Worm (Caenorhabditis elegans) whole organism, dauer: ENCODE measurements around the gene phf-14.
"Not testable (repeated sequence)": the region's sequence is repeated elsewhere in the genome, so short reads cannot be mapped to it uniquely, and the experiment has no call there.

Source experiments
- unc-62 ChIP-seq: sonication (generic microtip); optimal IDR thresholded peaks from 2 replicates; lab custom pipeline; 2017; ENCODE audit warnings: missing biosample characterization, missing genetic modification reagents, missing genetic modification characterization

The phf-14 gene

DNA sequence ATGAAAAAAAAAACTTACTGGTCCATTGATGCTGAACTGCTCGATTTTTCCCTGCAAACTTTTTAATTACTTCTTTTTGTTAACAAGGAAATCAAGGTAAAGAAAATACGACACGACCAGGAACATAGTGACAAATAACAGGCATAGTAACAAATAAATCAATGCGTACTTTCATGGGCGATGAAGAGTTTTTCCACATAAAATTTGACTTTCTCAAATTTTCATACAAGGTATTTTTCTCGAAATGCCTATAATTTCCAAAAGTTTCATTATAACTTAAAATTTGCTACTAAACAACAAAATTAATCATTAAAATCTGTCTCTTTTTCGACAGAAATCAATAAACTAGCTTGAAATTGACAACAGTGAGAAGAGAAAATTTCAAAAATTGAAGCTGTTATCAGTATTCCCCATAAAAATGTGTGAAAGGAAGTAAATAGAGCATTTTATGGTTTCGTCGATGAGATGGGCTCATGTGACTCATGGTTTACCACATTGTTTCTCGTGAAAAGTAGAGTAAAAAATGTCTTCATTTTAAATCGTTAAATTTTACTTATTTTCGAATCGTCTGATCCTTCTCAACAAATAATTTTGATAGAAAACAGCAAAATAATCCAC lies 25.7 kb downstream of the phf-14 start, which contains the start of gene fbxa-156:
fbxa-156 (minus strand) TSS at position 51 of the 618 bp plus-strand sequence.
- TF ChIP-seq unc-62 (GFP tag; lab: Kevin White, UChicago), result no peak

- TF ChIP-seq unc-62 (GFP tag; lab: Kevin White, UChicago), result not testable (repeated sequence)
Measured at ce11 chrV:17897646-17898045, 26.5 kb downstream of the phf-14 start, which contains the start of gene C06H5.13. Gene C06H5.13 (minus strand): TSS chrV:17897746.

DNA sequence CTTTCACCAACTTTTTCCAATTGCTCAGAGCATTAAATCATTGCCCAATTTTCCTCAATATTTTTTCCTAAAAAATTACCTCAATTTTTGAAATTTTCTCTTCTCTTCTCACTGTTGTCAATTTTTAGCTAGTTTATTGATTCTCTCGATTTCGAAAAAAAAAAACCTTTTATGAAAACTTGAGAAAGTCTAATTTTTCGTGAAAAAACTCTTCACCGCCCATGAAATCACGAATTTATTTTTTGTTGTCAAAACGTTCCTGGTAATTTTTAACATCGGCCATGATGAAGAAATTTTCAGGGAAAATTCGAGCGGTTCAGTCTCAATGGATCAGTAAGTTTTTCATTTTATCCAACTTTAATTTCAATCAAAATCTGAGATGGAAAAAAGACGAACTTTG lies 28.3 kb downstream of the phf-14 start, which contains the start of gene fbxa-157:
fbxa-157 (plus strand) TSS at position 301 of the 400 bp plus-strand sequence.
- no peak for TF ChIP-seq unc-62 (GFP tag; lab: Kevin White, UChicago)

DNA sequence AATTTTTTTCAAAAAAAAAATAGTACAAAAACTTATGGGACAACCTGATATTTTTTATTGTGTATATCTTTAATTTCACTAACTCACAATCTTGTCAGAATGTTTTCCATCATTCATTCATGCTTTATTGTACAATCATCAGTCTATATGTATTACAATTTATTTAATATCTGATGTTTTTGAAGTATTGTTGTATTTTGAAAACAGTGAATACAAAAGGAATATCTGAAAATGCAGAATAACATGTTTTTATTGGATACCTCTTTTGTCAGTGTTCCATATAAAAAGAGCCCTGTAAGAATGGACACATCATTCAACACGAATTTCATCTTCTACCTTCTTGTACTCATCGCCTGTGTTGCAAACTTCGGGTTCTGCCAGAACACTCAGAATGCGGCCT lies 32.6 kb downstream of the phf-14 start, which contains the start of gene C06H5.14:
C06H5.14 (plus strand) TSS at position 301 of the 400 bp plus-strand sequence.
- not testable (repeated sequence) for TF ChIP-seq unc-62 (GFP tag; lab: Kevin White, UChicago)

- TF ChIP-seq unc-62 (GFP tag; lab: Kevin White, UChicago), result no peak
Measured at ce11 chrV:17905765-17906164, 34.6 kb downstream of the phf-14 start.

DNA sequence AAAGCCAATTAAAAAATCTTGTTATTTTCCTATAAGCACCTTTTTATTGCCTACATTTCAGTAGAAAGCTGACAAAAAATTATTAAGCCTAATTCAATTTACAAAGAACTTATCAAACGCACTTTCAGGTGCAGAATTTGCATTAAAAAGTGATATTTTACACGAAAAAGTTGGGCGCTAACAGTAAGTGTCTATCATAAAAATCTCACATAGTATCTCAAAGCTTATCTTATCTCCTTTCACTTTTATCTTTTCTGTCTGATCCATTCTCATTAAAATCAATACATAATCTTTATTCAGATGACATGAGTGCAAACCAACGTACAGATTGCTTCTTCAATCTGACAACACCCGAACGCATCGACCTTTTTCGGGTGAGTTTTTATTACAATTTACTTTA lies 38.8 kb downstream of the phf-14 start, which contains the start of gene dcar-1:
dcar-1 (plus strand) TSS at position 301 of the 400 bp plus-strand sequence.
- no peak for TF ChIP-seq unc-62 (GFP tag; lab: Kevin White, UChicago)

ce11 chrV:17918726-17919125 lies 47.5 kb downstream of the phf-14 start, which contains the start of gene C06H5.8:
Gene C06H5.8 (plus strand): TSS chrV:17919026.
- no peak for TF ChIP-seq unc-62 (GFP tag; lab: Kevin White, UChicago)

DNA sequence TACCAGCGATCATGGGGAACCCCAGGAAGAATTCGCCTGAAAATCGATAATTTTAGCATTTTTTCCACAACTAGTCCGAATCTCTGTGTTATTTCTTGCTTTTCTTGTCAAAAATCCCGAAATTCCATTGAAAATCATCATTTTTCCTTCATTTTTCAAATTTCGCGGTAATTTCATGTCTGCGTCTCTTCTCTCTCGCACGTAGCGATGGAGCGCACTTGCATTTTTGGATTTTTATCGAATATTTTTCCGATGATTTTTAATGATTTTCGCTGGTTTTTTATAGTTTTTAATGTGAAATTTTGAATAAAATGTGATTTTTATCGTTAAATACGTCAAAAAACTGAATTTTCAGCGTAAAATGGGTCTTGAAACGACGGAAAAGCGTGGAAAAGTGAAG lies 50.2 kb downstream of the phf-14 start, which contains the start of gene E01B7.2:
E01B7.2 (plus strand) TSS at position 350 of the 400 bp plus-strand sequence.
- no peak for TF ChIP-seq unc-62 (GFP tag; lab: Kevin White, UChicago)

ce11 chrV:17924095-17925000 lies 53.2 kb downstream of the phf-14 start, which contains the start of gene usp-50:
Gene usp-50 (plus strand): TSS chrV:17924916.
- TF ChIP-seq unc-62 (GFP tag; lab: Kevin White, UChicago), result not testable (repeated sequence)

ce11 chrV:17928128-17928527 lies 56.9 kb downstream of the phf-14 start:
- TF ChIP-seq unc-62 (GFP tag; lab: Kevin White, UChicago), result no peak
